Worm (Caenorhabditis elegans): ENCODE data around the gene C34D4.2.

Gene C34D4.2

ce11 chrIV:7158161-7158560 is 3.7 kb downstream of the C34D4.2 start:
- no peak for TF ChIP-seq nhr-43 (tag; optimal IDR thresholded peaks at IDR 0.05; ENCODE audit: poor library complexity, severe bottlenecking)
- no peak for TF ChIP-seq ceh-16 (tag; optimal IDR thresholded peaks at IDR 0.05)
- no peak for TF ChIP-seq unc-39 (tag; optimal IDR thresholded peaks at IDR 0.05)
- no peak for TF ChIP-seq ceh-9 (tag; optimal IDR thresholded peaks at IDR 0.05)
- no peak for TF ChIP-seq fos-1 (tag; optimal IDR thresholded peaks at IDR 0.05)
- no peak for TF ChIP-seq nhr-77 (tag; optimal IDR thresholded peaks at IDR 0.05)
- TF ChIP-seq nhr-76 (tag; optimal IDR thresholded peaks at IDR 0.05) = no peak
- TF ChIP-seq lsy-12 (tag; optimal IDR thresholded peaks at IDR 0.05) = no peak
- TF ChIP-seq fkh-10 (GFP tag; optimal IDR thresholded peaks at IDR 0.05) = no peak
- TF ChIP-seq pha-4 (tag; optimal IDR thresholded peaks at IDR 0.05) = no peak

ce11 chrIV:7159586-7159985 is 5.1 kb downstream of the C34D4.2 start:
- TF ChIP-seq tbx-2 (tag; optimal IDR thresholded peaks at IDR 0.05) (no peak), pha-4 (tag; optimal IDR thresholded peaks at IDR 0.05) (no peak), ceh-16 (tag; optimal IDR thresholded peaks at IDR 0.05) (no peak), egl-27 (tag; optimal IDR thresholded peaks at IDR 0.05) (no peak), sea-2 (GFP tag; optimal IDR thresholded peaks at IDR 0.05) (no peak), snpc-4 (tag; optimal IDR thresholded peaks at IDR 0.05) (no peak), hmg-11 (tag; optimal IDR thresholded peaks at IDR 0.05) (no peak), eor-1 (tag; optimal IDR thresholded peaks at IDR 0.05) (no peak), nhr-12 (tag; optimal IDR thresholded peaks at IDR 0.05) (no peak), elt-2 (tag; optimal IDR thresholded peaks at IDR 0.05) (no peak), lin-15B (tag; optimal IDR thresholded peaks at IDR 0.05) (no peak), daf-12 (tag; optimal IDR thresholded peaks at IDR 0.05) (no peak), nhr-23 (tag; optimal IDR thresholded peaks at IDR 0.05) (no peak), unc-62 (GFP tag; optimal IDR thresholded peaks at IDR 0.05) (no peak), nhr-77 (tag; optimal IDR thresholded peaks at IDR 0.05) (no peak), ceh-9 (tag; optimal IDR thresholded peaks at IDR 0.05) (no peak), ZK546.5 (tag; optimal IDR thresholded peaks at IDR 0.05) (no peak), pqm-1 (tag; optimal IDR thresholded peaks at IDR 0.05) (no peak), fos-1 (tag; optimal IDR thresholded peaks at IDR 0.05) (no peak), fkh-10 (GFP tag; optimal IDR thresholded peaks at IDR 0.05) (no peak)

- TF ChIP-seq ceh-9 (tag; optimal IDR thresholded peaks at IDR 0.05) (no peak), lin-15B (tag; optimal IDR thresholded peaks at IDR 0.05) (peak; percentile 34), eor-1 (tag; optimal IDR thresholded peaks at IDR 0.05) (no peak), nfya-1 (tag; optimal IDR thresholded peaks at IDR 0.05; ENCODE audit: insufficient read depth) (peak; percentile 34), elt-1 (tag; optimal IDR thresholded peaks at IDR 0.05) (no peak)
Observed at ce11 chrIV:7165723-7166122, 11.3 kb downstream of the C34D4.2 start, which contains the start of gene rpc-1. Gene rpc-1 (minus strand): TSS chrIV:7165748.

- TF ChIP-seq hmg-11 (tag; optimal IDR thresholded peaks at IDR 0.05) (peak; percentile 36), nhr-237 (tag; optimal IDR thresholded peaks at IDR 0.05) (no peak), nhr-43 (tag; optimal IDR thresholded peaks at IDR 0.05; ENCODE audit: poor library complexity, severe bottlenecking) (no peak), nfya-1 (tag; optimal IDR thresholded peaks at IDR 0.05; ENCODE audit: insufficient read depth) (peak; percentile 43), lin-15B (tag; optimal IDR thresholded peaks at IDR 0.05) (peak; percentile 4), mml-1 (tag; optimal IDR thresholded peaks at IDR 0.05) (peak; percentile 51)
Observed at ce11 chrIV:7166553-7166952, 12.1 kb downstream of the C34D4.2 start, which contains the start of gene C42D4.18. Gene C42D4.18 (plus strand): TSS chrIV:7166783.

- TF ChIP-seq fkh-10 (GFP tag; optimal IDR thresholded peaks at IDR 0.05) (no peak), jun-1 (tag; optimal IDR thresholded peaks at IDR 0.05) (no peak), nhr-43 (tag; optimal IDR thresholded peaks at IDR 0.05; ENCODE audit: poor library complexity, severe bottlenecking) (no peak), aly-2 (tag; optimal IDR thresholded peaks at IDR 0.05) (no peak), ZK546.5 (tag; optimal IDR thresholded peaks at IDR 0.05) (no peak), pqm-1 (tag; optimal IDR thresholded peaks at IDR 0.05) (peak; percentile 3), nfya-1 (tag; optimal IDR thresholded peaks at IDR 0.05; ENCODE audit: insufficient read depth) (no peak), hmg-11 (tag; optimal IDR thresholded peaks at IDR 0.05) (peak; percentile 44), nhr-76 (tag; optimal IDR thresholded peaks at IDR 0.05) (no peak), nhr-237 (tag; optimal IDR thresholded peaks at IDR 0.05) (no peak), mml-1 (tag; optimal IDR thresholded peaks at IDR 0.05) (no peak), nhr-25 (tag; optimal IDR thresholded peaks at IDR 0.05) (no peak), elt-2 (tag; optimal IDR thresholded peaks at IDR 0.05) (peak; percentile 12), mdl-1 (tag; optimal IDR thresholded peaks at IDR 0.05) (no peak)
Observed at ce11 chrIV:7167983-7168760, 13.7 kb downstream of the C34D4.2 start, which contains the start of gene skr-16. Gene skr-16 (plus strand): TSS chrIV:7168710.
